Worm (Caenorhabditis elegans): ENCODE data around the gene del-7.

Gene del-7

DNA sequence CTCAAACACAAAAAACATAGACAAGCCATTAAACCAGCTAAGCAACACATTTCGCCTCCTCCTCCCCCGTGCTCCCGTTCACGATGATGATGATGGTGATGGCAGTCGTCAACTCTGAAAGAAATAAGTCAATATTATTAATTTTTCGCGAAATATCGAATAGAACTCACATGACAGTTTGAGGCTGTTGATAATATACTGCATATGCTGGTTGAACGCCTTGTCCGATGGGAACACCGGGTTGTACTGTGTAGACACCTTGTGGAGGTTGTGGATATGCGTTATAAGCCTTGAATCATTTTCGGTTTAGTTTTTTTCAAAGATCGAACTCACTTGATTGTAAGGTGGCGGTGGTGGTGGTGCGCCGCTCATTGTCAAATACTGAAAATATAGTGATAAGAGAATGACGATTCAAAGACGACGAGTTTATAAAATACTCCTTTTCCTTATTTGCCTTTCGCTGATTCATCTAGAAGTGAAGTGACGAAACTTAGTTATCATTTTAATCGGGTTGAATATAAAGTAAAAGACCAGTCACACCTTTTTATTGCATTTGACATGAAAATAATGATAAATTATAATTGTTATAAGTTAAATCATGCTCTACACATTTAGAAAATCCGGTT, 31.7 kb downstream of the del-7 start, which contains the start of gene C33H5.13:
TSS of gene C33H5.13 (minus strand) at position 443 of the 626 bp plus-strand sequence.
- TF ChIP-seq crh-2 (tag; optimal IDR thresholded peaks at IDR 0.05): peak; percentile 32
- TF ChIP-seq egl-27 (tag; optimal IDR thresholded peaks at IDR 0.05): no peak
- TF ChIP-seq blmp-1 (tag; optimal IDR thresholded peaks at IDR 0.05; ENCODE audit: insufficient read depth): no peak
- TF ChIP-seq sma-3 (GFP tag; optimal IDR thresholded peaks at IDR 0.05): no peak
- TF ChIP-seq ceh-16 (tag; optimal IDR thresholded peaks at IDR 0.05): no peak
- no peak for TF ChIP-seq nhr-12 (tag; optimal IDR thresholded peaks at IDR 0.05)
- TF ChIP-seq sma-9 (GFP tag; optimal IDR thresholded peaks at IDR 0.05): peak; percentile 13
- TF ChIP-seq sma-9 (tag; optimal IDR thresholded peaks at IDR 0.05): no peak
- peak; percentile 97 for TF ChIP-seq fos-1 (tag; optimal IDR thresholded peaks at IDR 0.05)
- TF ChIP-seq skn-1 (tag; optimal IDR thresholded peaks at IDR 0.05): peak; percentile 35
- no peak for TF ChIP-seq alr-1 (tag; optimal IDR thresholded peaks at IDR 0.05)
- peak; percentile 7 for TF ChIP-seq nhr-129 (tag; optimal IDR thresholded peaks at IDR 0.05)
- no peak for TF ChIP-seq snpc-4 (tag; optimal IDR thresholded peaks at IDR 0.05)
- no peak for TF ChIP-seq lin-13 (GFP tag; optimal IDR thresholded peaks at IDR 0.05)

DNA sequence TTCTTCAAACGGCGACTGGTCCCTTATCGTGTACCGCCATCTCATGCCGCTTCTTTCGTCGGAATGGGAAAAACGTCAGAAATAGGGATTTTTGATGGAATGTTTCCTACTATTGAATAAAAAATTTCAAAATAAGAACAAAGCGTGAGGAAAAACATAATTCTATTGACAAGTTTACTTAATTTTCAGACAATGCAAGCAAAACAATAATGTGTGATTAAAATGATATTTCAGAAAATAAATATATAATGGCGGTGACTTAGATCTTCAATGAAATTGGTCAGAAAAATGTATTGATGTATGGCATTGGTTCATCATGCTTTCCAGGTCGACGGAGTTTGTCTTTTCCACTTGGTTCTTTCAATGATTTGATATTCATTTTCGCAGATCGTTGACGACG, 34.5 kb downstream of the del-7 start, which contains the start of gene ntp-1:
TSS of gene ntp-1 (minus strand) at position 101 of the 400 bp plus-strand sequence.
- no peak for TF ChIP-seq F13H6.1 (tag; optimal IDR thresholded peaks at IDR 0.05)
- TF ChIP-seq dmd-4 (tag; optimal IDR thresholded peaks at IDR 0.05): no peak
- no peak for TF ChIP-seq nhr-77 (tag; optimal IDR thresholded peaks at IDR 0.05)
- TF ChIP-seq sem-4 (tag; optimal IDR thresholded peaks at IDR 0.05): no peak
- TF ChIP-seq nhr-21 (tag; optimal IDR thresholded peaks at IDR 0.05): no peak
- TF ChIP-seq ztf-1 (GFP tag; conservative IDR thresholded peaks at IDR 0.05): no peak
- TF ChIP-seq nhr-25 (tag; optimal IDR thresholded peaks at IDR 0.05): no peak
- TF ChIP-seq ceh-16 (tag; optimal IDR thresholded peaks at IDR 0.05): no peak
- no peak for TF ChIP-seq nhr-23 (tag; optimal IDR thresholded peaks at IDR 0.05)
- TF ChIP-seq ama-1 (optimal IDR thresholded peaks at IDR 0.05): no peak
- no peak for TF ChIP-seq ztf-4 (tag; optimal IDR thresholded peaks at IDR 0.05)
- no peak for TF ChIP-seq mdl-1 (tag; optimal IDR thresholded peaks at IDR 0.05)
- no peak for TF ChIP-seq nhr-237 (tag; optimal IDR thresholded peaks at IDR 0.05)
- TF ChIP-seq Y55F3AM.14 (GFP tag; optimal IDR thresholded peaks at IDR 0.05): no peak
- TF ChIP-seq mbf-1 (tag; optimal IDR thresholded peaks at IDR 0.05): no peak
- no peak for TF ChIP-seq mab-5 (tag; optimal IDR thresholded peaks at IDR 0.05)

DNA sequence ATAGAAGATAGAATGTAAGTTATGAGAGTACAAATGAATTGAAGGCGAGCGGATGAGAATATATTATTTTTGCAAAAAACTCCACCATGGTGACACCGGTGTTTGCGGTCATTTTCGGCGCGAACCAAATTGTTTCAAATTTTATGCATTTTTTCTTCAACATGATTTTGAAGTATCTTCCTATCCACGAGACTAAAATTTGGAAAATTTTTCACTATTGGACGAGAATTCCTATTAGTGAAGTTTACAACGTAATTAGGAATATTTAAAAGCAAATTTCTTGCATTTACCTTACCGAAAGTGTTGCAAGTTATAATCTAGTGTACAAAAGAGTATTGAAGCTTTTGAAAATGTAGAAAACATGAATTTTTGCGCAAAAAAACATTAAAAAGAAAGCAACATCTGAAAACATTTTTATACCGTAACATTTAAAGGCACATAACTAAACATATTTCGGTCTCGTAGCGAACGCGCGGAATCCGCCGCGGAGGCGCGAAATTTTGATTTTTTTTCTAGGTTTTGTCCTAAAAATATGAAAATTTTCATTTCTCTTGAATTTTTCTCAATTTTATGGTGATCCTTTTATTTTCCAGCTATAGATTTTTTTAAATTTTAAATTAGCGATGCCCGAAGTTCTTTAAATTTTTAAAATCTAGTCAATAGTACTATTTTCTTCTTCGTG, 36.4 kb downstream of the del-7 start, which contains the start of gene sgo-1:
TSS of gene sgo-1 (minus strand) at position 51 of the 682 bp plus-strand sequence.
- TF ChIP-seq mab-5 (tag; optimal IDR thresholded peaks at IDR 0.05): no peak
- no peak for TF ChIP-seq crh-2 (tag; optimal IDR thresholded peaks at IDR 0.05)
- no peak for TF ChIP-seq peb-1 (tag; optimal IDR thresholded peaks at IDR 0.05)
- no peak for TF ChIP-seq lin-13 (GFP tag; optimal IDR thresholded peaks at IDR 0.05)
- TF ChIP-seq mbf-1 (tag; optimal IDR thresholded peaks at IDR 0.05): no peak
- no peak for TF ChIP-seq unc-55 (GFP tag; optimal IDR thresholded peaks at IDR 0.05)
- TF ChIP-seq snpc-4 (tag; optimal IDR thresholded peaks at IDR 0.05): no peak
- no peak for TF ChIP-seq sem-4 (tag; optimal IDR thresholded peaks at IDR 0.05)
- no peak for TF ChIP-seq nhr-129 (tag; optimal IDR thresholded peaks at IDR 0.05)
- no peak for TF ChIP-seq ZK546.5 (tag; optimal IDR thresholded peaks at IDR 0.05)
- TF ChIP-seq nhr-77 (tag; optimal IDR thresholded peaks at IDR 0.05): no peak
- TF ChIP-seq lsy-2 (tag; optimal IDR thresholded peaks at IDR 0.05): no peak
- no peak for TF ChIP-seq zag-1 (tag; optimal IDR thresholded peaks at IDR 0.05)

DNA sequence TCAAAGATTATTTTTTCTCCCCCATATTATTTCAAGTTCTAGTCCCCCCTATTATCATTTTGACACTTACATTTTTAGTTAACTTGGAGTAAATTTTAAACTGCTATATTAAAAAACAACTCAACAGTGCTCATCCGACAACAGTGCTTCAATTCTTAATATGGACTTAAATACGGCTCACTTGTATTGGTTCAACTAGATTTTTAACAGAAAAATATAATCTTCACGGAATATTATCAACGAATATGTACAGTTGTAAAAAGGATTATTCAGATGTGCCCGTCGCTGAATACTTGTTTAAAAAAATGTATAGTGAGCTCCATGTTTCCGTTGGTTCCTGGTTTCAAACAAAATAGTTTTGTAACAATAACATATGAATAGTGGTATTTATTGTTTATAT, 40.1 kb downstream of the del-7 start:
- TF ChIP-seq nhr-10 (tag; optimal IDR thresholded peaks at IDR 0.05) (no peak), elt-1 (tag; optimal IDR thresholded peaks at IDR 0.05) (no peak), blmp-1 (tag; optimal IDR thresholded peaks at IDR 0.05; ENCODE audit: insufficient read depth) (no peak), ceh-16 (tag; optimal IDR thresholded peaks at IDR 0.05) (no peak), alr-1 (tag; optimal IDR thresholded peaks at IDR 0.05) (no peak), C34F6.9 (tag; optimal IDR thresholded peaks at IDR 0.05) (no peak), sem-4 (tag; optimal IDR thresholded peaks at IDR 0.05) (no peak), ztf-1 (GFP tag; conservative IDR thresholded peaks at IDR 0.05) (no peak), crh-2 (tag; optimal IDR thresholded peaks at IDR 0.05) (no peak), ceh-82 (tag; optimal IDR thresholded peaks at IDR 0.05) (no peak), zag-1 (tag; optimal IDR thresholded peaks at IDR 0.05) (no peak), nhr-23 (tag; optimal IDR thresholded peaks at IDR 0.05) (no peak), unc-55 (GFP tag; optimal IDR thresholded peaks at IDR 0.05) (no peak), lin-11 (tag; optimal IDR thresholded peaks at IDR 0.05) (no peak), peb-1 (tag; optimal IDR thresholded peaks at IDR 0.05) (no peak), gmeb-1 (tag; optimal IDR thresholded peaks at IDR 0.05) (no peak), mab-5 (tag; optimal IDR thresholded peaks at IDR 0.05) (no peak)

Measured in whole organism, L2 larva.